Fruit fly (Drosophila melanogaster): ENCODE results near the gene btl.

The btl gene

dm6 chr3L:14056816-14057215 is 18.8 kb upstream of the btl start (continued):
- TF ChIP-seq lab (GFP tag; optimal IDR thresholded peaks at IDR 0.05), result peak; percentile 39
- TF ChIP-seq slp2 (GFP tag; optimal IDR thresholded peaks at IDR 0.05), result no peak
- TF ChIP-seq Blimp-1 (GFP tag; optimal IDR thresholded peaks at IDR 0.05), result no peak
- peak; percentile 19; the same call in 1 of the 2 replicates for TF ChIP-seq Atf6 (GFP tag; IDR thresholded peaks at IDR 0.05)
- TF ChIP-seq pho (GFP tag; optimal IDR thresholded peaks at IDR 0.05), result no peak
- TF ChIP-seq bigmax (GFP tag; optimal IDR thresholded peaks at IDR 0.05), result no peak

dm6 chr3L:14059266-14059974 is 16.2 kb upstream of the btl start:
- TF ChIP-seq CG16813 (GFP tag; IDR thresholded peaks at IDR 0.05; ENCODE audit: partially characterized antibody) (no peak), Dip3 (GFP tag; optimal IDR thresholded peaks at IDR 0.05) (peak; percentile 1), CG2678 (tag; optimal IDR thresholded peaks at IDR 0.05) (peak; percentile 6), CG34376 (GFP tag; optimal IDR thresholded peaks at IDR 0.05) (no peak), Xrp1 (GFP tag; IDR thresholded peaks at IDR 0.05) (0 out of 2 replicates have a peak, but pooled peaks have one; percentile 8), CG2120 (GFP tag; optimal IDR thresholded peaks at IDR 0.05) (peak; percentile 16), CG12219 (GFP tag; optimal IDR thresholded peaks at IDR 0.05) (no peak), ash1 (GFP tag; optimal IDR thresholded peaks at IDR 0.05) (no peak), chinmo (GFP tag; IDR thresholded peaks at IDR 0.05; ENCODE audit: partially characterized antibody) (0 out of 4 replicates have a peak, but pooled peaks have one; percentile 18), vvl (GFP tag; IDR thresholded peaks at IDR 0.05) (peak; percentile 48; the same call in 1 of the 2 replicates), kay (GFP tag; optimal IDR thresholded peaks at IDR 0.05) (no peak), CG5953 (GFP tag; IDR thresholded peaks at IDR 0.05) (no peak), fd3F (GFP tag; optimal IDR thresholded peaks at IDR 0.05) (no peak), CG13424 (tag; optimal IDR thresholded peaks at IDR 0.05) (no peak), nom (GFP tag; optimal IDR thresholded peaks at IDR 0.05) (peak; percentile 80), CG9817 (tag; optimal IDR thresholded peaks at IDR 0.05) (no peak), sd (tag; optimal IDR thresholded peaks at IDR 0.05) (peak; percentile 11), Blimp-1 (GFP tag; optimal IDR thresholded peaks at IDR 0.05) (peak; percentile 16), sens (GFP tag) (peak; percentile 64), CG11696 (GFP tag; IDR thresholded peaks at IDR 0.05) (no peak), Stat92E (GFP tag; optimal IDR thresholded peaks at IDR 0.05) (no peak), Hey (tag; optimal IDR thresholded peaks at IDR 0.05) (no peak), Rfx (GFP tag; IDR thresholded peaks at IDR 0.05) (0 out of 2 replicates have a peak, but pooled peaks have one; percentile 15), lab (GFP tag; optimal IDR thresholded peaks at IDR 0.05) (peak; percentile 10), CG8290 (GFP tag; optimal IDR thresholded peaks at IDR 0.05) (no peak), CG8290 (tag; optimal IDR thresholded peaks at IDR 0.05) (peak in 1 of 2 experiments; percentile 7), Med (GFP tag) (peak; percentile 75), slbo (GFP tag; IDR thresholded peaks at IDR 0.05) (0 out of 2 replicates have a peak, but pooled peaks have one; percentile 15)

- TF ChIP-seq CG8281 (tag; optimal IDR thresholded peaks at IDR 0.05), result peak; percentile 94
- TF ChIP-seq tll (GFP tag; optimal IDR thresholded peaks at IDR 0.05), result no peak
- no peak for TF ChIP-seq Rx (GFP tag; IDR thresholded peaks at IDR 0.05)
- TF ChIP-seq CG5245 (GFP tag; optimal IDR thresholded peaks at IDR 0.05), result no peak
- peak; percentile 37 for TF ChIP-seq sens (GFP tag)
- no peak for TF ChIP-seq Mad (GFP tag; optimal IDR thresholded peaks at IDR 0.05)
- no peak for TF ChIP-seq bbx (GFP tag; IDR thresholded peaks at IDR 0.05; ENCODE audit: partially characterized antibody)
- no peak for TF ChIP-seq CG12391 (tag; optimal IDR thresholded peaks at IDR 0.05)
- TF ChIP-seq wdn (GFP tag; IDR thresholded peaks at IDR 0.05), result no peak
- TF ChIP-seq disco-r (GFP tag; optimal IDR thresholded peaks at IDR 0.05), result no peak
- TF ChIP-seq CG16813 (GFP tag; IDR thresholded peaks at IDR 0.05; ENCODE audit: partially characterized antibody), result no peak
- TF ChIP-seq CG1792 (GFP tag; optimal IDR thresholded peaks at IDR 0.05), result no peak
- TF ChIP-seq sd (tag; optimal IDR thresholded peaks at IDR 0.05), result peak; percentile 55
- TF ChIP-seq D19A (tag; optimal IDR thresholded peaks at IDR 0.05), result no peak
- no peak for TF ChIP-seq CG6272 (GFP tag; IDR thresholded peaks at IDR 0.05)
- TF ChIP-seq caup (GFP tag; optimal IDR thresholded peaks at IDR 0.05; ENCODE audit: severe bottlenecking), result no peak
- TF ChIP-seq HLH4C (GFP tag; IDR thresholded peaks at IDR 0.05; ENCODE audit: partially characterized antibody), result no peak
- TF ChIP-seq CG16815 (GFP tag; optimal IDR thresholded peaks at IDR 0.05), result no peak
Observed at dm6 chr3L:14062702-14063101, 12.9 kb upstream of the btl start.
